Fruit fly (Drosophila melanogaster) whole organism, embryonic: Measurements from ENCODE around the gene Tmep.

Source experiments
- ATbp ChIP-seq: fragments of 200-800 bp; sonication (Bioruptor generic); optimal IDR thresholded peaks from 2 replicates; lab custom pipeline; 2017; ENCODE audit warnings: missing biosample characterization, mild to moderate bottlenecking, missing genetic modification characterization, missing genetic modification reagents
- Abd-B ChIP-seq: fragments of 200-800 bp; sonication (Bioruptor generic); optimal IDR thresholded peaks from 2 replicates; lab custom pipeline; 2018; ENCODE audit warnings: missing biosample characterization, mild to moderate bottlenecking, missing genetic modification characterization, moderate library complexity
- Asciz ChIP-seq: fragments of 200-800 bp; sonication (Bioruptor generic); optimal IDR thresholded peaks from 2 replicates; lab custom pipeline; 2017; ENCODE audit warnings: missing biosample characterization, mild to moderate bottlenecking, missing genetic modification characterization, missing genetic modification reagents
- B-H2 ChIP-seq: fragments of 200-800 bp; sonication (Bioruptor generic); optimal IDR thresholded peaks from 2 replicates; lab custom pipeline; 2018; ENCODE audit warnings: missing biosample characterization, mild to moderate bottlenecking, missing genetic modification characterization
- Blimp-1 ChIP-seq: fragments of 200-800 bp; sonication (Bioruptor generic); optimal IDR thresholded peaks from 3 replicates; lab custom pipeline; 2018; ENCODE audit warnings: missing biosample characterization, missing genetic modification characterization, mild to moderate bottlenecking, moderate library complexity, missing genetic modification reagents
- CG10147 ChIP-seq: fragments of 200-800 bp; sonication (Bioruptor generic); optimal IDR thresholded peaks from 2 replicates; lab custom pipeline; 2019; ENCODE audit warnings: missing biosample characterization, mild to moderate bottlenecking, missing genetic modification characterization, moderate library complexity
- CG10959 ChIP-seq: fragments of 200-800 bp; sonication (Bioruptor generic); IDR thresholded peaks from 2 replicates; pipeline ENCODE4 v1.3.6; 2022; ENCODE audit warnings: missing biosample characterization, missing genetic modification characterization
- CG11093 ChIP-seq: fragments of 200-800 bp; sonication (Bioruptor generic); IDR thresholded peaks from 3 replicates; pipeline ENCODE4 v1.3.6; 2022; ENCODE audit warnings: missing biosample characterization, missing genetic modification characterization
- CG13424 ChIP-seq: fragments of 200-800 bp; sonication (Bioruptor generic); optimal IDR thresholded peaks from 2 replicates; lab custom pipeline; 2019; ENCODE audit warnings: missing biosample characterization, mild to moderate bottlenecking, missing genetic modification characterization, moderate library complexity
- CG14050 ChIP-seq: fragments of 200-800 bp; sonication (Bioruptor generic); IDR thresholded peaks from 3 replicates; pipeline ENCODE4 v1.3.6; 2022; ENCODE audit warnings: missing biosample characterization, missing genetic modification characterization
- CG17359 ChIP-seq: fragments of 200-800 bp; sonication (Bioruptor generic); optimal IDR thresholded peaks from 3 replicates; lab custom pipeline; 2018; ENCODE audit warnings: missing biosample characterization, mild to moderate bottlenecking, missing genetic modification characterization, moderate library complexity
- CG17385 ChIP-seq: fragments of 200-800 bp; sonication (Bioruptor generic); optimal IDR thresholded peaks from 3 replicates; lab custom pipeline; 2018; ENCODE audit warnings: missing biosample characterization, mild to moderate bottlenecking, missing genetic modification characterization
- CG17829 ChIP-seq: fragments of 200-800 bp; optimal IDR thresholded peaks from 2 replicates; lab custom pipeline; 2019; ENCODE audit warnings: missing biosample characterization, mild to moderate bottlenecking, missing genetic modification characterization, moderate library complexity
- CG18619 ChIP-seq: fragments of 200-800 bp; sonication (Bioruptor generic); optimal IDR thresholded peaks from 3 replicates; lab custom pipeline; 2017; ENCODE audit warnings: missing biosample characterization, mild to moderate bottlenecking, missing genetic modification characterization
- CG2116 ChIP-seq: fragments of 200-800 bp; sonication (Bioruptor generic); optimal IDR thresholded peaks from 3 replicates; lab custom pipeline; 2018; ENCODE audit warnings: missing biosample characterization, mild to moderate bottlenecking, missing genetic modification characterization
- CG2202 ChIP-seq: fragments of 200-800 bp; sonication (Bioruptor generic); optimal IDR thresholded peaks from 2 replicates; lab custom pipeline; 2018; ENCODE audit warnings: missing biosample characterization, mild to moderate bottlenecking, missing genetic modification characterization
- CG3163 ChIP-seq: fragments of 200-800 bp; sonication (Bioruptor generic); optimal IDR thresholded peaks from 3 replicates; lab custom pipeline; 2016; ENCODE audit warnings: missing biosample characterization, missing genetic modification characterization
- CG3281 ChIP-seq: fragments of 200-800 bp; sonication (Bioruptor generic); optimal IDR thresholded peaks from 3 replicates; lab custom pipeline; 2017; ENCODE audit warnings: missing biosample characterization, mild to moderate bottlenecking, missing genetic modification characterization
- CG4424 ChIP-seq: fragments of 200-800 bp; sonication (Bioruptor generic); optimal IDR thresholded peaks from 3 replicates; lab custom pipeline; 2016; ENCODE audit warnings: missing biosample characterization, missing genetic modification characterization
- CG5245 ChIP-seq: fragments of 200-800 bp; sonication (Bioruptor generic); optimal IDR thresholded peaks from 3 replicates; lab custom pipeline; 2016; ENCODE audit warnings: missing biosample characterization, missing genetic modification characterization
- CG7357 ChIP-seq: fragments of 200-800 bp; sonication (Bioruptor generic); IDR thresholded peaks from 3 replicates; pipeline ENCODE4 v1.3.6; 2022; ENCODE audit warnings: missing biosample characterization, missing genetic modification characterization
- CG7556 ChIP-seq: fragments of 200-800 bp; sonication (Bioruptor generic); optimal IDR thresholded peaks from 2 replicates; lab custom pipeline; 2017; ENCODE audit warnings: missing biosample characterization, mild to moderate bottlenecking, missing genetic modification characterization
- CG7745 ChIP-seq: fragments of 200-800 bp; sonication (Bioruptor generic); optimal IDR thresholded peaks from 2 replicates; lab custom pipeline; 2018; ENCODE audit warnings: missing biosample characterization, mild to moderate bottlenecking, missing genetic modification characterization, moderate library complexity
- CHES-1-like ChIP-seq: fragments of 200-800 bp; sonication (Bioruptor generic); optimal IDR thresholded peaks from 2 replicates; lab custom pipeline; 2016; ENCODE audit warnings: missing biosample characterization, missing genetic modification characterization
- Dref ChIP-seq: fragments of 200-800 bp; sonication (Bioruptor generic); IDR thresholded peaks from 2 replicates; pipeline ENCODE4 v1.3.6; 2022; ENCODE audit warnings: missing biosample characterization, missing genetic modification characterization
- Hey ChIP-seq: fragments of 200-800 bp; sonication (Bioruptor generic); optimal IDR thresholded peaks from 3 replicates; lab custom pipeline; 2018; ENCODE audit warnings: missing biosample characterization, mild to moderate bottlenecking, missing genetic modification characterization
- Kr ChIP-seq: fragments of 200-800 bp; sonication (Bioruptor generic); optimal IDR thresholded peaks from 2 replicates; lab custom pipeline; 2017; ENCODE audit warnings: missing biosample characterization, mild to moderate bottlenecking, missing genetic modification characterization
- Nf-YC ChIP-seq: fragments of 200-800 bp; optimal IDR thresholded peaks from 3 replicates; lab custom pipeline; 2019; ENCODE audit warnings: missing biosample characterization, mild to moderate bottlenecking, missing genetic modification characterization, moderate library complexity
- Oli ChIP-seq: fragments of 200-800 bp; sonication (Bioruptor generic); optimal IDR thresholded peaks from 2 replicates; lab custom pipeline; 2018; ENCODE audit warnings: missing biosample characterization, mild to moderate bottlenecking, missing genetic modification characterization, moderate library complexity
- Poxn ChIP-seq: fragments of 200-800 bp; sonication (Bioruptor generic); IDR thresholded peaks from 2 replicates; pipeline ENCODE4 v1.3.6; 2022; ENCODE audit warnings: missing biosample characterization, missing genetic modification characterization
- Ptx1 ChIP-seq: fragments of 200-800 bp; sonication (Bioruptor generic); IDR thresholded peaks from 2 replicates; pipeline ENCODE4 v1.3.6; 2022; ENCODE audit warnings: missing biosample characterization, missing genetic modification characterization
- Scr ChIP-seq: fragments of 200-800 bp; sonication (Bioruptor generic); IDR thresholded peaks from 2 replicates; pipeline ENCODE4 v1.3.6; 2022; ENCODE audit warnings: missing biosample characterization, missing genetic modification characterization; ENCODE audit not compliant: partially characterized antibody
- Sry-δ ChIP-seq: fragments of 200-800 bp; sonication (Bioruptor generic); optimal IDR thresholded peaks from 2 replicates; lab custom pipeline; 2016; ENCODE audit warnings: missing biosample characterization, missing genetic modification characterization
- Stat92E ChIP-seq, 3 experiments: fragments of >200 bp in 2 of 3; fragments of 200-800 bp in 1 of 3; sonication (Bioruptor generic) in 1 of 3; optimal IDR thresholded peaks; 2 replicates each; lab custom pipeline; 2017 to 2019; ENCODE audit warnings: missing biosample characterization in 3 of 3, missing genetic modification characterization in 3 of 3, mild to moderate bottlenecking in 1 of 3, moderate library complexity in 1 of 3
- YL-1 ChIP-seq: fragments of 200-800 bp; sonication (Bioruptor generic); optimal IDR thresholded peaks from 3 replicates; lab custom pipeline; 2017; ENCODE audit warnings: missing biosample characterization, mild to moderate bottlenecking, missing genetic modification characterization
- amos ChIP-seq: fragments of 200-800 bp; sonication (Bioruptor generic); IDR thresholded peaks from 2 replicates; pipeline ENCODE4 v1.3.6; 2022; ENCODE audit warnings: missing biosample characterization, missing genetic modification characterization; ENCODE audit not compliant: partially characterized antibody
- bbx ChIP-seq: fragments of 200-800 bp; sonication (Bioruptor generic); IDR thresholded peaks from 2 replicates; pipeline ENCODE4 v1.3.6; 2022; ENCODE audit warnings: missing biosample characterization, missing genetic modification characterization; ENCODE audit not compliant: partially characterized antibody
- chif ChIP-seq, 2 experiments: fragments of 200-800 bp; sonication (Bioruptor generic); optimal IDR thresholded peaks; 3 replicates each; lab custom pipeline; 2016; ENCODE audit warnings: missing biosample characterization in 2 of 2, missing genetic modification characterization in 2 of 2
- gcm ChIP-seq: fragments of 200-800 bp; sonication (Bioruptor generic); optimal IDR thresholded peaks from 2 replicates; lab custom pipeline; 2019; ENCODE audit warnings: missing biosample characterization, mild to moderate bottlenecking, missing genetic modification characterization, moderate library complexity
- gem ChIP-seq: fragments of 200-800 bp; sonication (Bioruptor generic); optimal IDR thresholded peaks from 2 replicates; lab custom pipeline; 2019; ENCODE audit warnings: missing biosample characterization, mild to moderate bottlenecking, missing genetic modification characterization, moderate library complexity
- jing ChIP-seq: fragments of 200-800 bp; sonication (Bioruptor generic); optimal IDR thresholded peaks from 2 replicates; lab custom pipeline; 2018; ENCODE audit warnings: missing biosample characterization, mild to moderate bottlenecking, missing genetic modification characterization
- luna ChIP-seq: fragments of 200-800 bp; sonication (Bioruptor generic); optimal IDR thresholded peaks from 2 replicates; lab custom pipeline; 2016; ENCODE audit warnings: missing biosample characterization, missing genetic modification characterization
- nmo ChIP-seq: fragments of 200-800 bp; sonication (Bioruptor generic); optimal IDR thresholded peaks from 2 replicates; lab custom pipeline; 2018; ENCODE audit warnings: missing biosample characterization, mild to moderate bottlenecking, missing genetic modification characterization, moderate library complexity
- odd ChIP-seq: fragments of 200-800 bp; sonication (Bioruptor generic); optimal IDR thresholded peaks from 2 replicates; lab custom pipeline; 2017; ENCODE audit warnings: missing biosample characterization, mild to moderate bottlenecking, missing genetic modification characterization
- peb ChIP-seq: fragments of 200-800 bp; sonication (Bioruptor generic); IDR thresholded peaks from 2 replicates; pipeline ENCODE4 v1.3.6; 2022; ENCODE audit warnings: missing biosample characterization, missing genetic modification characterization
- pnt ChIP-seq: fragments of 200-800 bp; sonication (Bioruptor generic); optimal IDR thresholded peaks from 3 replicates; lab custom pipeline; 2016; ENCODE audit warnings: missing biosample characterization, missing genetic modification characterization
- pros ChIP-seq: fragments of 200-800 bp; sonication (Bioruptor generic); optimal IDR thresholded peaks from 3 replicates; lab custom pipeline; 2019; ENCODE audit warnings: missing biosample characterization, mild to moderate bottlenecking, missing genetic modification characterization, moderate library complexity
- pzg ChIP-seq: fragments of 200-800 bp; sonication (Bioruptor generic); optimal IDR thresholded peaks from 3 replicates; lab custom pipeline; 2018; ENCODE audit warnings: missing biosample characterization, mild to moderate bottlenecking, missing genetic modification characterization, moderate library complexity
- schlank ChIP-seq: fragments of 200-800 bp; sonication (Bioruptor generic); optimal IDR thresholded peaks from 2 replicates; lab custom pipeline; 2018; ENCODE audit warnings: missing biosample characterization, mild to moderate bottlenecking, missing genetic modification characterization
- wdn ChIP-seq: fragments of 200-800 bp; sonication (Bioruptor generic); IDR thresholded peaks from 2 replicates; pipeline ENCODE4 v1.3.6; 2022; ENCODE audit warnings: missing biosample characterization, missing genetic modification characterization

The Tmep gene

DNA sequence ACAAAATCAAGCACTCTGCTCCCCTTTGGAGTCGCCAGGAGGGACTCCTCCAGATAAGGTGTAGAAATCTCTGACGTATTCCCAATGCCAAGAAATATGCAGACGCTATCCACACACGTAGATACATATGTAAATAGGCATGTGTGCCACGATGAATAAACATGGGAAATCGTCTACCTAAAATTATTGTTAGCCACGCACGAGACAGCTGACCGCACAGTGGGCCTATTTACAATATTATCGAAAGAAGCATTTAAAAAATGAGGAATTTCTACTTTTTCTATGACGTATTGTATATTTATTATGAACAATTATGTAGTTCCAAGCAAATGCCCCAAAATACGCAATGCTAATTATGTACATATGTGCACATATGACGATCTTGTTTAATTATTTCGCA lies 19.8 kb upstream of the Tmep start (continued):
- TF ChIP-seq CG11093 (no peak), CG3163 (GFP tag; lab: Kevin White, UChicago) (no peak), CG13424 (tag; lab: Kevin White, UChicago) (peak; percentile 23), Oli (peak; percentile 39), jing (GFP tag; lab: Kevin White, UChicago) (no peak), Abd-B (GFP tag; lab: Kevin White, UChicago) (no peak), odd (no peak), Poxn (no peak), ATbp (GFP tag; lab: Kevin White, UChicago) (peak; percentile 30), B-H2 (GFP tag; lab: Kevin White, UChicago) (no peak), CG5245 (GFP tag; lab: Kevin White, UChicago) (no peak), Sry-δ (GFP tag; lab: Kevin White, UChicago) (no peak), Asciz (peak; percentile 9), schlank (no peak), pzg (no peak), CG18619 (GFP tag; lab: Kevin White, UChicago) (no peak), CG3281 (GFP tag; lab: Kevin White, UChicago) (peak; percentile 6), Scr (GFP tag; lab: Robert Waterston, UW) (0 out of 2 replicates have a peak, but pooled peaks have one; percentile 13), chif (GFP tag; optimal IDR thresholded peaks at IDR 0.05; lab: Kevin White, UChicago) (peak; percentile 4 to 12), Dref (GFP tag; lab: Robert Waterston, UW) (no peak), Nf-YC (tag; lab: Kevin White, UChicago) (no peak), wdn (no peak), CG10147 (GFP tag; lab: Kevin White, UChicago) (no peak), CG2202 (tag; lab: Kevin White, UChicago) (no peak), Ptx1 (GFP tag; lab: Robert Waterston, UW) (no peak), CG10959 (GFP tag; lab: Robert Waterston, UW) (no peak), CG17359 (peak; percentile 16), CG14050 (GFP tag; lab: Robert Waterston, UW) (no peak), CG7357 (GFP tag; lab: Robert Waterston, UW) (no peak), amos (GFP tag; lab: Robert Waterston, UW) (no peak), luna (GFP tag; lab: Kevin White, UChicago) (no peak), CHES-1-like (no peak), peb (0 out of 2 replicates have a peak, but pooled peaks have one; percentile 26), Kr (GFP tag; lab: Kevin White, UChicago) (no peak), gem (tag; lab: Kevin White, UChicago) (peak; percentile 46), bbx (GFP tag; lab: Robert Waterston, UW) (no peak), CG2116 (GFP tag; lab: Kevin White, UChicago) (no peak), CG4424 (no peak), Stat92E (GFP tag; optimal IDR thresholded peaks at IDR 0.05; lab: Kevin White, UChicago) (no peak), CG7745 (tag; lab: Kevin White, UChicago) (no peak), gcm (GFP tag; lab: Kevin White, UChicago) (no peak), pros (no peak), CG17829 (tag; lab: Kevin White, UChicago) (no peak), Hey (tag; lab: Kevin White, UChicago) (no peak), pnt (no peak), Blimp-1 (peak; percentile 8), CG17385 (peak; percentile 8), CG7556 (GFP tag; lab: Kevin White, UChicago) (no peak), YL-1 (no peak), nmo (peak; percentile 13)
